Worm (Caenorhabditis elegans) whole organism, mixed stage, embryonic: ENCODE measurements around the gene sfxn-1.1.

Source experiments
- M03D4.4 ChIP-seq: sonication (generic microtip); optimal IDR thresholded peaks from 2 replicates; lab custom pipeline; 2017; ENCODE audit warnings: mild to moderate bottlenecking, missing genetic modification characterization, missing compliant biosample characterization
- ces-1 ChIP-seq: fragments of 150-350 bp; optimal IDR thresholded peaks from 2 replicates; lab custom pipeline; 2014; ENCODE audit warnings: missing biosample characterization, missing genetic modification reagents, missing genetic modification characterization
- cnd-1 ChIP-seq: fragments of 200-800 bp; sonication (Bioruptor generic); optimal IDR thresholded peaks from 2 replicates; lab custom pipeline; 2018; ENCODE audit warnings: mild to moderate bottlenecking, missing genetic modification characterization, missing compliant biosample characterization
- ham-2 ChIP-seq: fragments of 200-800 bp; sonication (Bioruptor generic); optimal IDR thresholded peaks from 2 replicates; lab custom pipeline; 2018; ENCODE audit warnings: mild to moderate bottlenecking, missing genetic modification characterization, missing compliant biosample characterization
- lin-13 ChIP-seq: fragments of 150-350 bp; optimal IDR thresholded peaks from 2 replicates; lab custom pipeline; 2014; ENCODE audit warnings: missing biosample characterization, missing genetic modification characterization
- nhr-12 ChIP-seq: fragments of 150-350 bp; optimal IDR thresholded peaks from 2 replicates; lab custom pipeline; 2014; ENCODE audit warnings: missing biosample characterization, missing genetic modification characterization
- nhr-237 ChIP-seq: fragments of 150-350 bp; optimal IDR thresholded peaks from 2 replicates; lab custom pipeline; 2014; ENCODE audit warnings: missing biosample characterization, missing genetic modification characterization
- snpc-4 ChIP-seq: fragments of 150-350 bp; optimal IDR thresholded peaks from 2 replicates; lab custom pipeline; 2014; ENCODE audit warnings: missing biosample characterization, missing genetic modification characterization
- tbx-8 ChIP-seq: fragments of 200-800 bp; sonication (Bioruptor generic); optimal IDR thresholded peaks from 2 replicates; lab custom pipeline; 2018; ENCODE audit warnings: mild to moderate bottlenecking, missing genetic modification characterization, moderate library complexity, missing compliant biosample characterization
- unc-120 ChIP-seq: sonication (generic microtip); optimal IDR thresholded peaks from 2 replicates; lab custom pipeline; 2017; ENCODE audit warnings: missing genetic modification characterization, missing compliant biosample characterization; ENCODE audit not compliant: poor library complexity, severe bottlenecking
- unc-62 ChIP-seq: fragments of 150-350 bp; optimal IDR thresholded peaks from 2 replicates; lab custom pipeline; 2014; ENCODE audit warnings: missing biosample characterization, missing genetic modification reagents, missing genetic modification characterization

ce11 chrII:9553179-9553578, 34.5 kb upstream of the sfxn-1.1 start, which contains the start of gene F35H8.1:
- TF ChIP-seq ces-1 (GFP tag; lab: Kevin White, UChicago) = no peak
- TF ChIP-seq snpc-4 = no peak
- TF ChIP-seq unc-120 (tag; lab: Kevin White, UChicago) = no peak
- no peak for TF ChIP-seq ham-2 (GFP tag; lab: Kevin White, UChicago)
- TF ChIP-seq cnd-1 (tag; lab: Kevin White, UChicago) = no peak
- TF ChIP-seq nhr-237 (tag; lab: Kevin White, UChicago) = no peak
- no peak for TF ChIP-seq unc-62 (GFP tag; lab: Kevin White, UChicago)
- TF ChIP-seq lin-13 (tag; lab: Kevin White, UChicago) = no peak
- no peak for TF ChIP-seq nhr-12
- no peak for TF ChIP-seq M03D4.4 (tag; lab: Kevin White, UChicago)
- no peak for TF ChIP-seq tbx-8 (GFP tag; lab: Kevin White, UChicago)
